Worm (Caenorhabditis elegans) whole organism, L1 larva: Measurements from ENCODE around the gene slc-9B.2.
A peak's percentile ranks its signal among the peaks of the same experiment; 100 is the strongest.

Experiments
- C04F5.9 ChIP-seq: sonication (generic microtip); optimal IDR thresholded peaks from 2 replicates; lab custom pipeline; 2016; ENCODE audit warnings: missing genetic modification characterization, missing compliant biosample characterization
- C16A3.4 ChIP-seq: fragments of 150-350 bp; optimal IDR thresholded peaks from 2 replicates; lab custom pipeline; 2014; ENCODE audit warnings: missing biosample characterization, missing genetic modification characterization
- C34B4.2 ChIP-seq: sonication (generic microtip); optimal IDR thresholded peaks from 2 replicates; lab custom pipeline; 2017; ENCODE audit warnings: mild to moderate bottlenecking, missing genetic modification characterization, missing compliant biosample characterization
- F16B12.6 ChIP-seq: fragments of 150-350 bp; optimal IDR thresholded peaks from 2 replicates; lab custom pipeline; 2014; ENCODE audit warnings: missing biosample characterization, missing genetic modification characterization
- Y116A8C.19 ChIP-seq: sonication (generic microtip); optimal IDR thresholded peaks from 2 replicates; lab custom pipeline; 2016; ENCODE audit warnings: missing compliant biosample characterization, missing genetic modification characterization, borderline replicate concordance
- alr-1 ChIP-seq: fragments of 200-800 bp; sonication (Bioruptor generic); optimal IDR thresholded peaks from 2 replicates; lab custom pipeline; 2018; ENCODE audit warnings: borderline replicate concordance, mild to moderate bottlenecking, missing genetic modification characterization, missing compliant biosample characterization
- aly-2 ChIP-seq: fragments of 150-350 bp; optimal IDR thresholded peaks from 2 replicates; lab custom pipeline; 2014; ENCODE audit warnings: missing biosample characterization, missing genetic modification characterization
- blmp-1 ChIP-seq: fragments of 150-350 bp; optimal IDR thresholded peaks from 2 replicates; lab custom pipeline; 2014; ENCODE audit warnings: missing biosample characterization, missing genetic modification characterization
- ceh-63 ChIP-seq: fragments of 200-800 bp; sonication (Bioruptor generic); optimal IDR thresholded peaks from 2 replicates; lab custom pipeline; 2018; ENCODE audit warnings: mild to moderate bottlenecking, missing genetic modification characterization, missing compliant biosample characterization
- ceh-8 ChIP-seq: fragments of 200-800 bp; sonication (Bioruptor generic); optimal IDR thresholded peaks from 2 replicates; lab custom pipeline; 2018; ENCODE audit warnings: mild to moderate bottlenecking, missing genetic modification characterization, moderate library complexity, missing compliant biosample characterization
- ceh-90 ChIP-seq: sonication (generic microtip); optimal IDR thresholded peaks from 2 replicates; lab custom pipeline; 2016; ENCODE audit warnings: missing genetic modification characterization, missing compliant biosample characterization
- ces-1 ChIP-seq: fragments of 150-350 bp; optimal IDR thresholded peaks from 2 replicates; lab custom pipeline; 2014; ENCODE audit warnings: missing biosample characterization, missing genetic modification reagents, missing genetic modification characterization
- efl-3 ChIP-seq: fragments of 200-800 bp; sonication (Bioruptor generic); optimal IDR thresholded peaks from 2 replicates; lab custom pipeline; 2018; ENCODE audit warnings: mild to moderate bottlenecking, missing genetic modification characterization, missing compliant biosample characterization
- egl-27 ChIP-seq, 2 experiments: fragments of 150-350 bp in 1 of 2; sonication (generic microtip); optimal IDR thresholded peaks; 3 replicates each; lab custom pipeline; 2017 to 2018; ENCODE audit warnings: missing biosample characterization in 2 of 2, missing genetic modification characterization in 2 of 2, missing genetic modification reagents in 2 of 2
- ets-5 ChIP-seq: fragments of 200-800 bp; sonication (Bioruptor generic); IDR thresholded peaks from 2 replicates; pipeline ENCODE4 v1.3.6; 2022; ENCODE audit warnings: missing genetic modification characterization, missing compliant biosample characterization
- fkh-10 ChIP-seq: sonication (generic microtip); optimal IDR thresholded peaks from 2 replicates; lab custom pipeline; 2017; ENCODE audit warnings: missing biosample characterization, missing genetic modification reagents, missing genetic modification characterization
- fkh-4 ChIP-seq: sonication (generic microtip); optimal IDR thresholded peaks from 2 replicates; lab custom pipeline; 2016; ENCODE audit warnings: missing compliant biosample characterization, missing genetic modification characterization, borderline replicate concordance
- fkh-8 ChIP-seq: sonication (generic microtip); optimal IDR thresholded peaks from 2 replicates; lab custom pipeline; 2016; ENCODE audit warnings: mild to moderate bottlenecking, missing genetic modification characterization, missing compliant biosample characterization
- fos-1 ChIP-seq: fragments of 150-350 bp; optimal IDR thresholded peaks from 2 replicates; lab custom pipeline; 2014; ENCODE audit warnings: missing biosample characterization, missing genetic modification characterization
- grh-1 ChIP-seq: fragments of 200-800 bp; sonication (Bioruptor generic); IDR thresholded peaks from 2 replicates; pipeline ENCODE4 v1.3.6; 2022; ENCODE audit warnings: missing genetic modification reagents, missing genetic modification characterization, missing compliant biosample characterization
- hlh-17 ChIP-seq: fragments of 200-800 bp; sonication (Bioruptor generic); optimal IDR thresholded peaks from 2 replicates; lab custom pipeline; 2018; ENCODE audit warnings: missing genetic modification characterization, mild to moderate bottlenecking, missing compliant biosample characterization, moderate library complexity, borderline replicate concordance
- hlh-4 ChIP-seq: sonication (generic microtip); optimal IDR thresholded peaks from 2 replicates; lab custom pipeline; 2016; ENCODE audit warnings: mild to moderate bottlenecking, missing genetic modification characterization, missing compliant biosample characterization
- hpl-2 ChIP-seq: fragments of 150-350 bp; optimal IDR thresholded peaks from 2 replicates; lab custom pipeline; 2014; ENCODE audit warnings: missing biosample characterization, missing genetic modification reagents, missing genetic modification characterization
- jun-1 ChIP-seq: fragments of 150-350 bp; optimal IDR thresholded peaks from 2 replicates; lab custom pipeline; 2014; ENCODE audit warnings: missing biosample characterization, missing genetic modification reagents, missing genetic modification characterization
- lin-15B ChIP-seq: fragments of 150-350 bp; sonication (generic microtip); optimal IDR thresholded peaks from 3 replicates; lab custom pipeline; 2014; ENCODE audit warnings: missing biosample characterization, missing genetic modification characterization
- lin-35 ChIP-seq, 2 experiments: fragments of 150-350 bp; optimal IDR thresholded peaks; 2 replicates each; lab custom pipeline; 2014; ENCODE audit warnings: missing biosample characterization in 2 of 2, missing genetic modification characterization in 2 of 2, missing genetic modification reagents in 2 of 2
- lin-39 ChIP-seq: fragments of 150-350 bp; optimal IDR thresholded peaks from 2 replicates; lab custom pipeline; 2014; ENCODE audit warnings: missing biosample characterization, missing genetic modification reagents, missing genetic modification characterization
- lir-3 ChIP-seq: sonication (generic microtip); optimal IDR thresholded peaks from 2 replicates; lab custom pipeline; 2016; ENCODE audit warnings: mild to moderate bottlenecking, missing genetic modification characterization, moderate library complexity, missing compliant biosample characterization; ENCODE audit not compliant: poor library complexity
- lsy-2 ChIP-seq, 2 experiments: fragments of 150-350 bp; optimal IDR thresholded peaks; 2 replicates each; lab custom pipeline; 2014; ENCODE audit warnings: missing biosample characterization in 2 of 2, missing genetic modification characterization in 2 of 2
- mab-9 ChIP-seq: fragments of 200-800 bp; sonication (Bioruptor generic); IDR thresholded peaks from 2 replicates; pipeline ENCODE4 v1.3.6; 2022; ENCODE audit warnings: missing genetic modification reagents, missing genetic modification characterization, missing compliant biosample characterization
- mdl-1 ChIP-seq, 2 experiments: fragments of 150-350 bp; optimal IDR thresholded peaks; 2 replicates each; lab custom pipeline; 2014 to 2017; ENCODE audit warnings: missing biosample characterization in 2 of 2, missing genetic modification characterization in 2 of 2, inconsistent platforms in 1 of 2
- mef-2 ChIP-seq: fragments of 150-350 bp; optimal IDR thresholded peaks from 2 replicates; lab custom pipeline; 2014; ENCODE audit warnings: missing biosample characterization, missing genetic modification characterization
- nhr-11 ChIP-seq: fragments of 150-350 bp; optimal IDR thresholded peaks from 2 replicates; lab custom pipeline; 2014; ENCODE audit warnings: missing biosample characterization, missing genetic modification characterization
- nhr-12 ChIP-seq: sonication (generic microtip); optimal IDR thresholded peaks from 2 replicates; lab custom pipeline; 2017; ENCODE audit warnings: missing biosample characterization, missing genetic modification characterization
- nhr-20 ChIP-seq: sonication (generic microtip); optimal IDR thresholded peaks from 2 replicates; lab custom pipeline; 2016; ENCODE audit warnings: mild to moderate bottlenecking, missing genetic modification characterization, missing compliant biosample characterization
- nhr-237 ChIP-seq: fragments of 150-350 bp; optimal IDR thresholded peaks from 2 replicates; lab custom pipeline; 2014; ENCODE audit warnings: missing biosample characterization, missing genetic modification characterization
- nhr-28 ChIP-seq: fragments of 150-350 bp; optimal IDR thresholded peaks from 2 replicates; lab custom pipeline; 2014; ENCODE audit warnings: missing biosample characterization, missing genetic modification characterization
- nhr-47 ChIP-seq: sonication (generic microtip); optimal IDR thresholded peaks from 2 replicates; lab custom pipeline; 2016; ENCODE audit warnings: mild to moderate bottlenecking, missing genetic modification characterization, moderate library complexity, missing compliant biosample characterization
- nhr-71 ChIP-seq: sonication (generic microtip); optimal IDR thresholded peaks from 2 replicates; lab custom pipeline; 2016; ENCODE audit warnings: mild to moderate bottlenecking, missing genetic modification characterization, moderate library complexity, missing compliant biosample characterization
- nhr-84 ChIP-seq: sonication (generic microtip); optimal IDR thresholded peaks from 2 replicates; lab custom pipeline; 2017; ENCODE audit warnings: missing biosample characterization, missing genetic modification characterization
- nhr-90 ChIP-seq: sonication (generic microtip); optimal IDR thresholded peaks from 2 replicates; lab custom pipeline; 2016; ENCODE audit warnings: mild to moderate bottlenecking, missing genetic modification characterization, missing compliant biosample characterization; ENCODE audit not compliant: poor library complexity
- rnt-1 ChIP-seq: sonication (generic microtip); optimal IDR thresholded peaks from 2 replicates; lab custom pipeline; 2016; ENCODE audit warnings: mild to moderate bottlenecking, missing genetic modification characterization, moderate library complexity, missing compliant biosample characterization
- skn-1 ChIP-seq: fragments of 150-350 bp; optimal IDR thresholded peaks from 2 replicates; lab custom pipeline; 2014; ENCODE audit warnings: missing biosample characterization, missing genetic modification characterization
- sox-4 ChIP-seq: sonication (generic microtip); optimal IDR thresholded peaks from 2 replicates; lab custom pipeline; 2016; ENCODE audit warnings: missing genetic modification characterization, missing compliant biosample characterization
- sptf-1 ChIP-seq: fragments of 150-350 bp; optimal IDR thresholded peaks from 2 replicates; lab custom pipeline; 2014; ENCODE audit warnings: missing biosample characterization, missing genetic modification characterization
- tlp-1 ChIP-seq: fragments of 150-350 bp; optimal IDR thresholded peaks from 2 replicates; lab custom pipeline; 2014; ENCODE audit warnings: missing biosample characterization, missing genetic modification characterization
- unc-30 ChIP-seq: sonication (generic microtip); optimal IDR thresholded peaks from 2 replicates; lab custom pipeline; 2017; ENCODE audit warnings: missing biosample characterization, missing genetic modification characterization
- unc-86 ChIP-seq: sonication (generic microtip); optimal IDR thresholded peaks from 2 replicates; lab custom pipeline; 2016; ENCODE audit warnings: missing genetic modification characterization, missing compliant biosample characterization
- unc-98 ChIP-seq: fragments of 200-800 bp; sonication (Bioruptor generic); IDR thresholded peaks from 2 replicates; pipeline ENCODE4 v1.3.6; 2022; ENCODE audit warnings: missing genetic modification characterization, missing compliant biosample characterization
- vab-15 ChIP-seq: sonication (generic microtip); optimal IDR thresholded peaks from 2 replicates; lab custom pipeline; 2017; ENCODE audit warnings: missing genotype, mild to moderate bottlenecking, missing genetic modification characterization, missing compliant biosample characterization
- xbp-1 ChIP-seq: sonication (generic microtip); optimal IDR thresholded peaks from 2 replicates; lab custom pipeline; 2016; ENCODE audit warnings: missing genetic modification characterization, missing compliant biosample characterization
- ztf-11 ChIP-seq, 2 experiments: sonication (generic microtip); optimal IDR thresholded peaks; 2 replicates each; lab custom pipeline; 2016 to 2017; ENCODE audit warnings: missing genetic modification characterization in 2 of 2, missing biosample characterization in 1 of 2, missing compliant biosample characterization in 1 of 2
- ztf-4 ChIP-seq: fragments of 150-350 bp; optimal IDR thresholded peaks from 2 replicates; lab custom pipeline; 2014; ENCODE audit warnings: missing biosample characterization, missing genetic modification characterization

slc-9B.2 gene

DNA sequence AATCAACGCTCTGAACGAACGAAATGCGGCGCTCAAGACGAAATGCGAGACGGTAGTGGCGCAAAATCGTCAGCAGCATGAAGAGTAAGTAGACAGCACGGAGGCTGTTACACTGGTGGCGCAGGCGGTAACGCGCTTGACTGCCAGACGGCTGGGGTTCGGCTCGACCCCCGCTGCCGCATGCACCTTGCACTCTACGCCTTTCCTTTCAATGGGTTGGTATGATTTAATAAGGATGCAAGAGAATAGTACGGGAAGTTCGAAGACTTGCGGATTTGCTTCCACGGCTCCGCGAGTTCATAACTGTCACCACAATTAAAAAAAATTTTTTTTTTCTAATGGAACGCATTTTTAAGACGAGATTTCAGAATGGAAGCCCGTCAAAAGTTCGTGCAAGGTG, 31.2 kb downstream of the slc-9B.2 start (continued):
- no peak for TF ChIP-seq ztf-4 (tag; lab: Kevin White, UChicago)
- TF ChIP-seq lin-15B = no peak
- no peak for TF ChIP-seq hpl-2 (GFP tag; lab: Kevin White, UChicago)
- TF ChIP-seq skn-1 (tag; lab: Kevin White, UChicago) = peak; percentile 63
- TF ChIP-seq unc-30 (tag; lab: Kevin White, UChicago) = no peak
- no peak for TF ChIP-seq nhr-12 (tag; lab: Kevin White, UChicago)
- TF ChIP-seq C16A3.4 (tag; lab: Kevin White, UChicago) = peak; percentile 74
- no peak for TF ChIP-seq fkh-4 (tag; lab: Kevin White, UChicago)
- TF ChIP-seq nhr-71 (tag; lab: Kevin White, UChicago) = peak; percentile 82
- TF ChIP-seq mef-2 (tag; lab: Kevin White, UChicago) = no peak
- TF ChIP-seq xbp-1 (tag; lab: Kevin White, UChicago) = peak; percentile 47
- TF ChIP-seq mab-9 (GFP tag; lab: Robert Waterston, UW) = no peak
- 0 out of 2 replicates have a peak, but pooled peaks have one; percentile 40 for TF ChIP-seq grh-1
- no peak for TF ChIP-seq hlh-4 (tag; lab: Kevin White, UChicago)
- TF ChIP-seq fkh-10 = no peak
- no peak for TF ChIP-seq hlh-17 (GFP tag; lab: Kevin White, UChicago)
- peak; percentile 22 for TF ChIP-seq aly-2
- peak; percentile 83 for TF ChIP-seq nhr-47 (tag; lab: Kevin White, UChicago)
- no peak for TF ChIP-seq tlp-1 (tag; lab: Kevin White, UChicago)
- TF ChIP-seq C34B4.2 (tag; lab: Kevin White, UChicago) = no peak
- TF ChIP-seq C04F5.9 = peak; percentile 20
- TF ChIP-seq jun-1 (tag; lab: Kevin White, UChicago) = peak; percentile 10
- TF ChIP-seq unc-86 = no peak
- no peak for TF ChIP-seq nhr-11 (tag; lab: Kevin White, UChicago)
- TF ChIP-seq ceh-63 (GFP tag; lab: Kevin White, UChicago) = no peak
- TF ChIP-seq nhr-20 (tag; lab: Kevin White, UChicago) = peak; percentile 74
- TF ChIP-seq ces-1 = no peak
- no peak for TF ChIP-seq vab-15 (tag; lab: Kevin White, UChicago)
- peak; percentile 17 for TF ChIP-seq fkh-8 (tag; lab: Kevin White, UChicago)
- no peak for TF ChIP-seq nhr-28 (tag; lab: Kevin White, UChicago)
- TF ChIP-seq nhr-237 (tag; lab: Kevin White, UChicago) = no peak
- TF ChIP-seq lin-35 (GFP tag; optimal IDR thresholded peaks at IDR 0.05; lab: Kevin White, UChicago) = peak; percentile 61 to 86
- peak; percentile 3 for TF ChIP-seq blmp-1 (tag; lab: Kevin White, UChicago)
- no peak for TF ChIP-seq ets-5
- TF ChIP-seq ztf-11 (tag; optimal IDR thresholded peaks at IDR 0.05; lab: Kevin White, UChicago) = peak in 1 of 2 experiments; percentile 50
- peak in 1 of 2 experiments; percentile 63 for TF ChIP-seq mdl-1 (tag; optimal IDR thresholded peaks at IDR 0.05; lab: Kevin White, UChicago)
- no peak for TF ChIP-seq alr-1 (tag; lab: Kevin White, UChicago)
- TF ChIP-seq Y116A8C.19 (tag; lab: Kevin White, UChicago) = no peak
- no peak for TF ChIP-seq sox-4 (tag; lab: Kevin White, UChicago)
- TF ChIP-seq ceh-8 (GFP tag; lab: Kevin White, UChicago) = peak; percentile 34
- TF ChIP-seq unc-98 (GFP tag; lab: Robert Waterston, UW) = no peak
- peak; percentile 7 for TF ChIP-seq F16B12.6 (tag; lab: Kevin White, UChicago)
- TF ChIP-seq egl-27 (tag; optimal IDR thresholded peaks at IDR 0.05; lab: Kevin White, UChicago) = no peak
- TF ChIP-seq efl-3 (GFP tag; lab: Kevin White, UChicago) = no peak
- TF ChIP-seq lin-39 (tag; lab: Kevin White, UChicago) = peak; percentile 12
- TF ChIP-seq lir-3 (tag; lab: Kevin White, UChicago) = no peak
- no peak for TF ChIP-seq ceh-90 (tag; lab: Kevin White, UChicago)
- no peak for TF ChIP-seq nhr-84 (tag; lab: Kevin White, UChicago)
- TF ChIP-seq sptf-1 = no peak
- peak; percentile 88 for TF ChIP-seq nhr-90
- TF ChIP-seq lsy-2 (tag; optimal IDR thresholded peaks at IDR 0.05; lab: Kevin White, UChicago) = peak; percentile 44 to 45
- peak; percentile 88 for TF ChIP-seq rnt-1 (tag; lab: Kevin White, UChicago)
- peak; percentile 20 for TF ChIP-seq fos-1 (tag; lab: Kevin White, UChicago)
